Worm (Caenorhabditis elegans): Measurements from ENCODE around the gene clec-185.

Gene clec-185

DNA sequence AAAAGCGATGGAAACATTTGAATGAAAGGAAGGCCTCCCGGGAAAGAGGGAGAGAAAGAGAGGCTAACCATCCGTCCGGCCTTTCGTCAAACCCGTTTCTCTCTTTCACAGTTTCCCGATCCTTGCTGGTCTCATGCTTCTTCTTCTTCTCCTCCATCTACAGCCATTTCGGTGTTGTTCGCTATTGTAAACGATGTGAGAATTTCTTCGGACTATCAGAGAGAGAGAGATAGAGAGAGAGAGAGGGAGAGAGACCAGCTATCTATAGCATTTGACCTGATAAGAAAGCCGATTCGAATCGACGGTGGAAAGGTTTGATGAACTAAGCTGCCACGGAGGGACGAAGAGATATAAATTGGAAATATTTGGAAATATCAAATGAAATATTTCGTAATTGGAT lies 35.0 kb upstream of the clec-185 start:
- TF ChIP-seq ceh-13 (GFP tag; optimal IDR thresholded peaks at IDR 0.05) (no peak), ets-7 (tag; optimal IDR thresholded peaks at IDR 0.05) (no peak), ama-1 (optimal IDR thresholded peaks at IDR 0.05) (no peak), hmg-4 (GFP tag; optimal IDR thresholded peaks at IDR 0.05) (no peak), hmbx-1 (tag; optimal IDR thresholded peaks at IDR 0.05) (no peak), F13C5.2 (tag; optimal IDR thresholded peaks at IDR 0.05) (no peak), flt-1 (GFP tag; IDR thresholded peaks at IDR 0.05) (no peak), scrt-1 (GFP tag; IDR thresholded peaks at IDR 0.05) (no peak), tbx-37 (GFP tag; conservative IDR thresholded peaks at IDR 0.05) (no peak), tra-4 (tag; optimal IDR thresholded peaks at IDR 0.05) (no peak), tbx-11 (GFP tag; IDR thresholded peaks at IDR 0.05) (no peak)

DNA sequence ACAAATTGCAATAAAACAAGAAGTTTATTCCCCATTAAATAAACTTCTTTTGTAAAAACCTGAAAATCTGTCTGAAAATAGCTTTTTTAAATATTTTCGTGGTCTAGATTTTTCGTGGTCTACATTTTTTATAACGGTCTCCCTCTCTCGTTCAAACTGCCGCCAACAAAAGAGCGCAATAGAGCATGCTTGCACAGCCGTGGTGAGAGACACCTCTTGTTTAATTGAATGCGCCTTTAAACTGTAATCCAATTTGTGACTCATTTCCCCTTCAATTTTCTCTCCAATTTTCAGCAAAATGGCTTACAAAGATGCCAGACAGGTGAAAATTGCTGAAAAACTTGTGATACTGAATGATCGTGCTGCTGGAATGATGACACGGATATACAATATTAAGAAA lies 34.3 kb upstream of the clec-185 start, which contains the start of gene gex-3:
Gene gex-3, plus strand, starts transcription at position 295 of the 400 bp plus-strand sequence.
- no peak for TF ChIP-seq hmbx-1 (tag; optimal IDR thresholded peaks at IDR 0.05)
- no peak for TF ChIP-seq tbx-11 (GFP tag; IDR thresholded peaks at IDR 0.05)
- peak; percentile 29 for TF ChIP-seq hmg-4 (GFP tag; optimal IDR thresholded peaks at IDR 0.05)
- peak; percentile 52 for TF ChIP-seq F13C5.2 (tag; optimal IDR thresholded peaks at IDR 0.05)

DNA sequence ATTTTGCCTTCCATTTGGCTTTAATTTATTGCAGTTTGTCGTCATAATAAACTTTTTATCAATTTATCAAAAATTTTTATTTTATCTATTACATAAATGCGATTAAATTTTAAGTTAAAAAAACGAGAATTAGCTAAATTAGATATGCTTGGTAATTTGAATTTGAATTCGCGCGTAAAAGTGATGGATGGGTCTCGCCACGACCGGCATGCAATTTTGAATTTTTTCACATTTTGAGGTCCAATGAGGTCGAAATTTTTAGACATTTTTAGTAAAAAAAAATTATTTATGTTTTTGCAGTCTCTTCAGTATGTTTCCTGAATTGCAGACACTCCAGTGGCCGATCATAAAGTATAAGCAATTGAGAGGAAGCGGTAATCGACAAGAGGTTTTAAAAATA lies 29.8 kb upstream of the clec-185 start, which contains the start of gene dsb-1:
Gene dsb-1, plus strand, starts transcription at position 301 of the 400 bp plus-strand sequence.
- no peak for TF ChIP-seq aly-1 (tag; optimal IDR thresholded peaks at IDR 0.05)
- TF ChIP-seq ceh-13 (GFP tag; optimal IDR thresholded peaks at IDR 0.05) = no peak
- no peak for TF ChIP-seq hmbx-1 (tag; optimal IDR thresholded peaks at IDR 0.05)
- TF ChIP-seq hmg-4 (GFP tag; optimal IDR thresholded peaks at IDR 0.05) = no peak
- no peak for TF ChIP-seq hnd-1 (tag; optimal IDR thresholded peaks at IDR 0.05)
- no peak for TF ChIP-seq pes-1 (GFP tag; IDR thresholded peaks at IDR 0.05)
- TF ChIP-seq sea-1 (GFP tag; conservative IDR thresholded peaks at IDR 0.05) = no peak

DNA sequence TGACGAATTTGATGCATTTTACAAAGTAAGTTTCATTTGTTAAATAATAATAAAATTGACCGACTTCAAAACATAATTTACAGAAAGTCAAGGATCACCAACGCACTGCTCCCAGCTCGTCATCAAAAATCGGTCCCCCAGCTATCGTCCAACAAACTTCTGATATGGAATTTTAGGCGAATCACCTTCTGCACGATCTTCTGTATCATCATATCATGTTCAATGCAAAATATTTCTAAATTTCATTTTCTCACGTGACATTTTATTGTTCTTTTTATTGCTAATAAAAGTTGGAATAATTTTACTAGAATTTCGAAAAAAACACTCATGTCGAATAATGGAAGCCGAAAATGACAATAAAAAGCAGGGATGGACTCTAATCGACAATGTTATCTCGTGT lies 28.3 kb upstream of the clec-185 start, which contains the start of gene acl-13:
Gene acl-13, plus strand, starts transcription at position 301 of the 400 bp plus-strand sequence.
- TF ChIP-seq ama-1 (optimal IDR thresholded peaks at IDR 0.05) = no peak
- TF ChIP-seq hnd-1 (tag; optimal IDR thresholded peaks at IDR 0.05) = no peak
- TF ChIP-seq ets-7 (tag; optimal IDR thresholded peaks at IDR 0.05) = no peak

DNA sequence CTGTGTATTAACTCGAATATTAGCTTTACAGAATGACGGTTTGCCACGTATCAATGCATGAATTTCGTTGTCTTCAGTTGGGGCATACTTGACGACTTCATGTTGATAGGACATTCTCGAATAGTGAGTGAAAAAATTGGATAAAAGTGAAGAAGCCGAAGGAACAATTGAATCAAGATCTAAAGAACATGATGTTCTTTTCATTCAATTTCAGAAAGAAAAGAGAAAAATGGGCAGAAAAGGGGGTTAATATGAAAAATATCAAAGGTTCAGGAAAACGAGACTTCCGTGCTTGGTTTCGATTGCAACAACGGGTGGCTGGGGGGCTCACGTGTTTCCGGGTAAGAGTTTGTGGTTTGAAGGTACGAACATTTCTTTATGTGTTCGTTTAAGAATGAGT lies 23.9 kb upstream of the clec-185 start:
- TF ChIP-seq flt-1 (GFP tag; IDR thresholded peaks at IDR 0.05) = no peak
- TF ChIP-seq ceh-13 (GFP tag; optimal IDR thresholded peaks at IDR 0.05) = no peak
- no peak for TF ChIP-seq tbx-11 (GFP tag; IDR thresholded peaks at IDR 0.05)
- TF ChIP-seq sea-1 (GFP tag; conservative IDR thresholded peaks at IDR 0.05) = no peak
- TF ChIP-seq scrt-1 (GFP tag; IDR thresholded peaks at IDR 0.05) = no peak
- no peak for TF ChIP-seq hmg-4 (GFP tag; optimal IDR thresholded peaks at IDR 0.05)
- TF ChIP-seq pes-1 (GFP tag; IDR thresholded peaks at IDR 0.05) = no peak

DNA sequence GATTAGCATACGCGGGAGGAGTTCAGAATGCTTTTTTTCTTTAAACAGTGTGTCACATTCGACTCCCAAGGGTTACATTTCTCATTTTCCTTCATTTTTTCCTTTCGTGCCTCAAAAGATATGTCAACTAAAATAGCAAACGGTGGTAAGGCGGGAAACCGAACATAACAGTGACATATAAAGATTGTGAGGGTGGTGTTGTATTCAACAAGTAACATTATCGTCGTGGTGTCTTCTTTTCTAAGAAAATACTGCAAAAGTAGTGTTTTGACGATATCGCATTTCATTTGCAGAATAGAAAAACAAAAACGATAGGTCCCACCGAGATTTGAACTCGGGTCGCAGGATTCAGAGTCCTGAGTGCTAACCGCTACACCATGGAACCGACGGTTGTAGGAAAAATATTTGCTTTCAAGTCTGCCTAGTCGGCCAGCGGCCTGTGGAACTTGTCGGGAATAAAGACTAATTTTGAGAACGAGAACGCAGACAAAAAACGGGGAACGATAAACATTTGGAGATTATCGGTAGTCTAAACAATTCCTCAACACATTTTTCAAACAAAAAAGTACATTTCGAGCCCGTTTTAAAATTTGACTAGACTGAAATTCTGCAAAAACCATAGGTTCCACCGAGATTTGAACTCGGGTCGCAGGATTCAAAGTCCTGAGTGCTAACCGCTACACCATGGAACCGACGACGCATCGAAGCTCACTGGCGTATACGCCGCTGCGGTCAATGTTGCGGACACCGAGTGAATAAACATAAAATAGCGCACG lies 21.6 kb upstream of the clec-185 start:
- TF ChIP-seq hmbx-1 (tag; optimal IDR thresholded peaks at IDR 0.05) (no peak), tbx-11 (GFP tag; IDR thresholded peaks at IDR 0.05) (0 out of 2 replicates have a peak, but pooled peaks have one; percentile 45), tra-4 (tag; optimal IDR thresholded peaks at IDR 0.05) (no peak), hnd-1 (tag; optimal IDR thresholded peaks at IDR 0.05) (no peak), F13C5.2 (tag; optimal IDR thresholded peaks at IDR 0.05) (no peak), ceh-36 (tag; optimal IDR thresholded peaks at IDR 0.05) (peak; percentile 29), aly-1 (tag; optimal IDR thresholded peaks at IDR 0.05) (no peak), pes-1 (GFP tag; IDR thresholded peaks at IDR 0.05) (peak; percentile 58; the same call in 1 of the 2 replicates), tbx-37 (GFP tag; conservative IDR thresholded peaks at IDR 0.05) (peak; percentile 57), ets-7 (tag; optimal IDR thresholded peaks at IDR 0.05) (no peak), flt-1 (GFP tag; IDR thresholded peaks at IDR 0.05) (peak; percentile 46; the same call in 1 of the 2 replicates), hmg-4 (GFP tag; optimal IDR thresholded peaks at IDR 0.05) (peak; percentile 31), scrt-1 (GFP tag; IDR thresholded peaks at IDR 0.05) (0 out of 2 replicates have a peak, but pooled peaks have one; percentile 35), sea-1 (GFP tag; conservative IDR thresholded peaks at IDR 0.05) (peak; percentile 60; the same call in 1 of the 2 replicates), B0310.2 (tag; optimal IDR thresholded peaks at IDR 0.05) (no peak)

DNA sequence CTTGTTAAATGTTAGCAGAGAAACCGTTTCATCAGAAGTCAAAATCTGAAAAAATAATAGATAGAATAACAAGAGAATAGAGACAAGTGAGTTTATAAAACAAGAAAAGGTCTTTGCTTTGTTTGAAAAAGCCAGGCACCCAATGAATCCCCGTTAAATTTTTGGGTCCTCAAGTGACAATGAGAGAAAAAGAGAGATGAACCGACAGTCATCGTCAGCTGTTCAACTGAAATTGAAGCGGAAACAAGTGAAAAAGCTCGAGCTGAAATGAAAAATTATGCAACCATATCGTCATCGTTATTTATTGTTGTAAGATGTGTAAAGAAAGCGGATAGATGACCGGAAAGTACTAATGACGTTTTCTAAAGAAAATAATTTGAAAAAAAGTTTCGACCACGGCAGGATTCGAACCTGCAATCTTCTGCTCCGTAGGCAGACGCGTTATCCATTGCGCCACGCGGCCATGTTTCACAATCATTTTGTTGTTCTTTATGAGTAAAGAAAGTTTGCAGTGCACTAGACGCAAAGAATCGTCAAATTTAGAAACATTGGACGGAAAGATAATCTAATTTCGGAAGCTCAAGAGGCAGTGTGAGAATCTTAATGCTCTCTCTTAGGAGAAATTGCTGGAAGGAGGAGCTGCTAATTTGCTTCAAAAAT lies 20.8 kb upstream of the clec-185 start, which contains the start of gene F08G5.3:
Gene F08G5.3, minus strand, starts transcription at position 51 of the 660 bp plus-strand sequence.
- TF ChIP-seq tbx-37 (GFP tag; conservative IDR thresholded peaks at IDR 0.05) (0 out of 2 replicates have a peak, but pooled peaks have one; percentile 15), pes-1 (GFP tag; IDR thresholded peaks at IDR 0.05) (peak; percentile 77), tbx-11 (GFP tag; IDR thresholded peaks at IDR 0.05) (no peak), sea-1 (GFP tag; conservative IDR thresholded peaks at IDR 0.05) (0 out of 2 replicates have a peak, but pooled peaks have one; percentile 9), hmg-4 (GFP tag; optimal IDR thresholded peaks at IDR 0.05) (no peak), flt-1 (GFP tag; IDR thresholded peaks at IDR 0.05) (peak; percentile 43; the same call in 1 of the 2 replicates), scrt-1 (GFP tag; IDR thresholded peaks at IDR 0.05) (peak; percentile 57; the same call in 1 of the 2 replicates), F13C5.2 (tag; optimal IDR thresholded peaks at IDR 0.05) (peak; percentile 0), aly-1 (tag; optimal IDR thresholded peaks at IDR 0.05) (no peak)

Data from whole organism, early embryonic.